Worm (Caenorhabditis elegans) whole organism, L2 larva: ENCODE results near the gene eif-3.D.
"Not testable (repeated sequence)": the region's sequence is repeated elsewhere in the genome, so short reads cannot be mapped to it uniquely, and the experiment has no call there.

Source experiments
- C34F6.9 ChIP-seq: fragments of 150-350 bp; optimal IDR thresholded peaks from 2 replicates; lab custom pipeline; 2014; ENCODE audit warnings: missing biosample characterization, missing genetic modification characterization
- F13H6.1 ChIP-seq: sonication (generic microtip); optimal IDR thresholded peaks from 2 replicates; lab custom pipeline; 2016; ENCODE audit warnings: missing genetic modification characterization, missing compliant biosample characterization
- R02D3.7 ChIP-seq: fragments of 150-350 bp; optimal IDR thresholded peaks from 2 replicates; lab custom pipeline; 2014; ENCODE audit warnings: missing biosample characterization, missing genetic modification characterization
- Y55F3AM.14 ChIP-seq: fragments of 200-800 bp; sonication (Bioruptor generic); optimal IDR thresholded peaks from 2 replicates; lab custom pipeline; 2018; ENCODE audit warnings: mild to moderate bottlenecking, missing genetic modification characterization, missing compliant biosample characterization
- ama-1 ChIP-seq: fragments of 150-350 bp; optimal IDR thresholded peaks from 2 replicates; lab custom pipeline; 2018; ENCODE audit warnings: inconsistent platforms
- blmp-1 ChIP-seq: sonication (generic microtip); optimal IDR thresholded peaks from 2 replicates; lab custom pipeline; 2017; ENCODE audit warnings: missing genetic modification characterization, mild to moderate bottlenecking, missing compliant biosample characterization, antibody characterized with exemption, moderate library complexity; ENCODE audit not compliant: insufficient read depth
- ceh-82 ChIP-seq: fragments of 150-350 bp; optimal IDR thresholded peaks from 2 replicates; lab custom pipeline; 2014; ENCODE audit warnings: missing biosample characterization, missing genetic modification characterization
- crh-2 ChIP-seq: sonication (generic microtip); optimal IDR thresholded peaks from 2 replicates; lab custom pipeline; 2017; ENCODE audit warnings: missing biosample characterization, missing genetic modification characterization
- dmd-4 ChIP-seq: sonication (generic microtip); optimal IDR thresholded peaks from 2 replicates; lab custom pipeline; 2017; ENCODE audit warnings: missing biosample characterization, missing genetic modification characterization
- egl-27 ChIP-seq: sonication (generic microtip); optimal IDR thresholded peaks from 3 replicates; lab custom pipeline; 2017; ENCODE audit warnings: missing biosample characterization, missing genetic modification reagents, missing genetic modification characterization
- elt-1 ChIP-seq: fragments of 150-350 bp; optimal IDR thresholded peaks from 2 replicates; lab custom pipeline; 2014; ENCODE audit warnings: missing biosample characterization, missing genetic modification characterization
- elt-3 ChIP-seq: sonication (generic microtip); optimal IDR thresholded peaks from 2 replicates; lab custom pipeline; 2017; ENCODE audit warnings: missing biosample characterization, missing genetic modification characterization
- fos-1 ChIP-seq: fragments of 150-350 bp; optimal IDR thresholded peaks from 2 replicates; lab custom pipeline; 2014; ENCODE audit warnings: missing biosample characterization, missing genetic modification characterization
- gmeb-1 ChIP-seq: fragments of 150-350 bp; optimal IDR thresholded peaks from 2 replicates; lab custom pipeline; 2014; ENCODE audit warnings: missing biosample characterization, missing genetic modification characterization
- lin-11 ChIP-seq: fragments of 150-350 bp; sonication (generic microtip); optimal IDR thresholded peaks from 2 replicates; lab custom pipeline; 2014; ENCODE audit warnings: missing biosample characterization, missing genetic modification characterization, inconsistent platforms, mixed read lengths
- lin-39 ChIP-seq: fragments of 150-350 bp; optimal IDR thresholded peaks from 2 replicates; lab custom pipeline; 2014; ENCODE audit warnings: missing biosample characterization, missing genetic modification reagents, missing genetic modification characterization
- mab-5 ChIP-seq: fragments of 150-350 bp; optimal IDR thresholded peaks from 2 replicates; lab custom pipeline; 2014; ENCODE audit warnings: missing biosample characterization, missing genetic modification characterization
- mbf-1 ChIP-seq: sonication (generic microtip); optimal IDR thresholded peaks from 2 replicates; lab custom pipeline; 2017; ENCODE audit warnings: missing biosample characterization, missing genetic modification characterization
- mdl-1 ChIP-seq, 2 experiments: fragments of 150-350 bp in 1 of 2; sonication (generic microtip) in 1 of 2; optimal IDR thresholded peaks; 2 replicates each; lab custom pipeline; 2017; ENCODE audit warnings: missing biosample characterization in 2 of 2, missing genetic modification characterization in 2 of 2
- nhr-10 ChIP-seq: sonication (generic microtip); optimal IDR thresholded peaks from 2 replicates; lab custom pipeline; 2017; ENCODE audit warnings: missing biosample characterization, missing genetic modification characterization
- nhr-11 ChIP-seq: fragments of 150-350 bp; optimal IDR thresholded peaks from 2 replicates; lab custom pipeline; 2014; ENCODE audit warnings: missing biosample characterization, missing genetic modification characterization
- nhr-12 ChIP-seq: fragments of 150-350 bp; optimal IDR thresholded peaks from 2 replicates; lab custom pipeline; 2014; ENCODE audit warnings: missing biosample characterization, missing genetic modification characterization
- nhr-129 ChIP-seq: fragments of 150-350 bp; optimal IDR thresholded peaks from 2 replicates; lab custom pipeline; 2014; ENCODE audit warnings: missing biosample characterization, missing genetic modification characterization
- nhr-21 ChIP-seq: fragments of 150-350 bp; optimal IDR thresholded peaks from 2 replicates; lab custom pipeline; 2014; ENCODE audit warnings: missing biosample characterization, missing genetic modification characterization
- nhr-23 ChIP-seq: fragments of 150-350 bp; optimal IDR thresholded peaks from 2 replicates; lab custom pipeline; 2014; ENCODE audit warnings: missing biosample characterization, missing genetic modification reagents, missing genetic modification characterization
- nhr-237 ChIP-seq: fragments of 150-350 bp; optimal IDR thresholded peaks from 2 replicates; lab custom pipeline; 2014; ENCODE audit warnings: missing biosample characterization, missing genetic modification characterization
- nhr-25 ChIP-seq: fragments of 150-350 bp; sonication (generic microtip); optimal IDR thresholded peaks from 3 replicates; lab custom pipeline; 2014; ENCODE audit warnings: missing biosample characterization, missing genetic modification characterization
- nhr-6 ChIP-seq: fragments of 150-350 bp; optimal IDR thresholded peaks from 2 replicates; lab custom pipeline; 2014; ENCODE audit warnings: missing biosample characterization, missing genetic modification characterization
- nhr-77 ChIP-seq: fragments of 150-350 bp; optimal IDR thresholded peaks from 2 replicates; lab custom pipeline; 2014; ENCODE audit warnings: missing biosample characterization, missing genetic modification characterization
- peb-1 ChIP-seq: fragments of 150-350 bp; optimal IDR thresholded peaks from 2 replicates; lab custom pipeline; 2014; ENCODE audit warnings: missing biosample characterization, missing genetic modification characterization
- sem-4 ChIP-seq: fragments of 150-350 bp; optimal IDR thresholded peaks from 2 replicates; lab custom pipeline; 2014; ENCODE audit warnings: missing biosample characterization, missing genetic modification reagents, missing genetic modification characterization
- skn-1 ChIP-seq: sonication (generic microtip); optimal IDR thresholded peaks from 2 replicates; lab custom pipeline; 2017; ENCODE audit warnings: missing biosample characterization, missing genetic modification characterization
- sma-9 ChIP-seq, 2 experiments: fragments of 150-350 bp in 1 of 2; sonication (generic microtip) in 1 of 2; optimal IDR thresholded peaks; 2 replicates each; lab custom pipeline; 2014 to 2016; ENCODE audit warnings: missing genetic modification characterization in 2 of 2, mild to moderate bottlenecking in 1 of 2, missing biosample characterization in 1 of 2, missing compliant biosample characterization in 1 of 2, missing genetic modification reagents in 1 of 2, moderate library complexity in 1 of 2
- snpc-4 ChIP-seq: fragments of 150-350 bp; optimal IDR thresholded peaks from 2 replicates; lab custom pipeline; 2014; ENCODE audit warnings: missing biosample characterization, missing genetic modification characterization
- unc-39 ChIP-seq: fragments of 150-350 bp; optimal IDR thresholded peaks from 2 replicates; lab custom pipeline; 2014; ENCODE audit warnings: missing biosample characterization, missing genetic modification characterization
- unc-55 ChIP-seq: fragments of 150-350 bp; sonication (generic microtip); optimal IDR thresholded peaks from 3 replicates; lab custom pipeline; 2014; ENCODE audit warnings: missing biosample characterization, missing genetic modification reagents, missing genetic modification characterization
- unc-62 ChIP-seq: fragments of 150-350 bp; optimal IDR thresholded peaks from 2 replicates; lab custom pipeline; 2014; ENCODE audit warnings: missing biosample characterization, missing genetic modification reagents, missing genetic modification characterization
- zag-1 ChIP-seq: fragments of 150-350 bp; optimal IDR thresholded peaks from 2 replicates; lab custom pipeline; 2014; ENCODE audit warnings: missing biosample characterization, missing genetic modification characterization
- ztf-11 ChIP-seq: sonication (generic microtip); optimal IDR thresholded peaks from 2 replicates; lab custom pipeline; 2017; ENCODE audit warnings: missing biosample characterization, missing genetic modification characterization
- ztf-4 ChIP-seq: fragments of 150-350 bp; optimal IDR thresholded peaks from 2 replicates; lab custom pipeline; 2014; ENCODE audit warnings: missing biosample characterization, missing genetic modification characterization

Gene eif-3.D

DNA sequence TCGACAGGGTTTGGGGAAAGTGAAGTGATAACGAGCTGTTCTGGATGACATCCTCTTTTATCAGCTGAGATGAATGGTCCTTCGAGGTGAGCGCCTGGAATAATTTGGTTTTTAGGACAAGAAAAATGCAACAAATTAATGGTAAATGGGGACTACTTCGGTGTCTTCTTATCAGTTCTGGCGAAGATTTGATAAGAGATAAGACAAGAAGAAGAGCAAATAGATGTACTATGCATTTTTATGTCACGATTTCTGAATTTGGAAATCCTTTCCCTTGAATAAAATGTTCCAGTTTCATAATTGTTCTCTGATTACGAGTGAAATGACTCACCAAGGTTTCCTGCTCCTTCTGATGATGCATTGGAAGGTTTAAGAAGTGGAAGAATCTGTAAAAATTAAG is 26.4 kb upstream of the eif-3.D start:
- TF ChIP-seq fos-1 (tag; lab: Kevin White, UChicago) (peak; percentile 84), ztf-11 (tag; lab: Kevin White, UChicago) (no peak), nhr-237 (tag; lab: Kevin White, UChicago) (no peak)

ce11 chrIII:8996686-8997085 is 25.3 kb upstream of the eif-3.D start, which contains the start of gene skat-1:
skat-1 (minus strand) TSS chrIII:8996786.
- TF ChIP-seq sem-4 (tag; lab: Kevin White, UChicago): no peak
- no peak for TF ChIP-seq crh-2 (tag; lab: Kevin White, UChicago)
- no peak for TF ChIP-seq elt-3
- no peak for TF ChIP-seq C34F6.9 (tag; lab: Kevin White, UChicago)
- TF ChIP-seq mdl-1 (tag; optimal IDR thresholded peaks at IDR 0.05; lab: Kevin White, UChicago): no peak
- no peak for TF ChIP-seq nhr-77
- no peak for TF ChIP-seq lin-39 (tag; lab: Kevin White, UChicago)
- TF ChIP-seq ceh-82: no peak
- TF ChIP-seq Y55F3AM.14 (GFP tag; lab: Kevin White, UChicago): no peak
- TF ChIP-seq mab-5 (tag; lab: Kevin White, UChicago): no peak
- no peak for TF ChIP-seq ztf-11 (tag; lab: Kevin White, UChicago)
- no peak for TF ChIP-seq nhr-25
- TF ChIP-seq unc-62: no peak
- TF ChIP-seq R02D3.7 (tag; lab: Kevin White, UChicago): no peak
- TF ChIP-seq dmd-4: no peak
- TF ChIP-seq ztf-4 (tag; lab: Kevin White, UChicago): no peak
- TF ChIP-seq lin-11 (tag; lab: Kevin White, UChicago): no peak
- no peak for TF ChIP-seq nhr-23 (tag; lab: Kevin White, UChicago)
- TF ChIP-seq, all 48 proteins: peak for 0

- not testable (repeated sequence) for TF ChIP-seq unc-39 (tag; lab: Kevin White, UChicago); gmeb-1 (tag; lab: Kevin White, UChicago); unc-62
Observed at ce11 chrIII:8989752-8990151, 18.4 kb upstream of the eif-3.D start, which contains the start of gene R08D7.7. R08D7.7 (plus strand) TSS chrIII:8990052.

- TF ChIP-seq unc-55 (GFP tag; lab: Kevin White, UChicago): peak; percentile 40
- TF ChIP-seq nhr-129 (tag; lab: Kevin White, UChicago): no peak
- TF ChIP-seq unc-39 (tag; lab: Kevin White, UChicago): no peak
- no peak for TF ChIP-seq egl-27 (tag; lab: Kevin White, UChicago)
Observed at ce11 chrIII:8988544-8988943, 17.2 kb upstream of the eif-3.D start.

DNA sequence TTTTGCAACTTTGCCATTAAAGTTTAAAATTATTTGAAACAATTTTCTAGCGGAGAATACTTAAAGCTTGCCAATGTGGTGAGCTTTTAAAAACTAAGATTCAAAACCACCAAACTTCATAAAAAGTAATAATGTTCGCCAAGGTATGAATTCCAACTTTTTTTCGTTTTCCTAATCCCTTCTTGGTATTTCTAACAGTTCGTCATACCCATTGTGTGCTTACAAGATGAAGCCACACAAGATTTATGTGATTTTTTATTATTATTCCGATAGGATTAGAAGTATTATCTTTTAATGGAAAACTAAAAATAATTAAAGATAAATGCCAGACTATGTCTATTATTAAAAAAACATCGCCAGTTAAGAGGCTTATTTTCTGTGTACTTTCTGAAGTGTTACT is 16.7 kb upstream of the eif-3.D start:
- TF ChIP-seq unc-62 (no peak), elt-3 (no peak), ztf-4 (tag; lab: Kevin White, UChicago) (no peak), nhr-25 (no peak), nhr-129 (tag; lab: Kevin White, UChicago) (no peak), nhr-237 (tag; lab: Kevin White, UChicago) (no peak)

ce11 chrIII:8986872-8987271 is 15.5 kb upstream of the eif-3.D start:
- TF ChIP-seq blmp-1 (peak; percentile 78), sma-9 (GFP tag; optimal IDR thresholded peaks at IDR 0.05; lab: Kevin White, UChicago) (peak; percentile 60), sma-9 (tag; optimal IDR thresholded peaks at IDR 0.05; lab: Kevin White, UChicago) (no peak), nhr-23 (tag; lab: Kevin White, UChicago) (no peak), nhr-77 (no peak), egl-27 (tag; lab: Kevin White, UChicago) (peak; percentile 36), zag-1 (tag; lab: Kevin White, UChicago) (no peak), Y55F3AM.14 (GFP tag; lab: Kevin White, UChicago) (no peak), C34F6.9 (tag; lab: Kevin White, UChicago) (peak; percentile 38), nhr-6 (peak; percentile 42), R02D3.7 (tag; lab: Kevin White, UChicago) (no peak), unc-55 (GFP tag; lab: Kevin White, UChicago) (no peak), nhr-11 (tag; lab: Kevin White, UChicago) (no peak), ztf-4 (tag; lab: Kevin White, UChicago) (no peak), nhr-237 (tag; lab: Kevin White, UChicago) (no peak), nhr-12 (tag; lab: Kevin White, UChicago) (no peak), nhr-21 (tag; lab: Kevin White, UChicago) (peak; percentile 87), dmd-4 (no peak), unc-62 (no peak), nhr-10 (tag; lab: Kevin White, UChicago) (no peak), peb-1 (tag; lab: Kevin White, UChicago) (no peak), F13H6.1 (no peak), lin-11 (tag; lab: Kevin White, UChicago) (no peak), ceh-82 (no peak), mdl-1 (tag; optimal IDR thresholded peaks at IDR 0.05; lab: Kevin White, UChicago) (peak in 1 of 2 experiments; percentile 41), ama-1 (lab: Kevin White, UChicago) (no peak), elt-1 (tag; lab: Kevin White, UChicago) (no peak), nhr-129 (tag; lab: Kevin White, UChicago) (peak; percentile 28), sem-4 (tag; lab: Kevin White, UChicago) (peak; percentile 23), snpc-4 (tag; lab: Kevin White, UChicago) (no peak), mbf-1 (tag; lab: Kevin White, UChicago) (no peak), gmeb-1 (tag; lab: Kevin White, UChicago) (no peak), skn-1 (no peak), lin-39 (tag; lab: Kevin White, UChicago) (no peak)
